Worm (Caenorhabditis elegans) whole organism, late embryonic: Measurements from ENCODE around the gene T16G12.9.

ENCODE experiments used
- Y22D7AL.16 ChIP-seq: sonication (generic microtip); optimal IDR thresholded peaks from 2 replicates; lab custom pipeline; 2016; ENCODE audit warnings: missing genetic modification characterization, missing compliant biosample characterization
- ama-1 ChIP-seq: fragments of 150-350 bp; optimal IDR thresholded peaks from 2 replicates; lab custom pipeline; 2014
- ceh-2 ChIP-seq: sonication (generic microtip); optimal IDR thresholded peaks from 2 replicates; lab custom pipeline; 2016; ENCODE audit warnings: missing genotype, missing genetic modification characterization, missing compliant biosample characterization
- ceh-9 ChIP-seq: sonication (generic microtip); optimal IDR thresholded peaks from 2 replicates; lab custom pipeline; 2016; ENCODE audit warnings: mild to moderate bottlenecking, missing genetic modification characterization, inconsistent platforms, missing compliant biosample characterization
- elt-4 ChIP-seq: sonication (generic microtip); optimal IDR thresholded peaks from 2 replicates; lab custom pipeline; 2016; ENCODE audit warnings: missing genetic modification characterization, missing compliant biosample characterization
- ets-4 ChIP-seq: sonication (generic microtip); optimal IDR thresholded peaks from 2 replicates; lab custom pipeline; 2016; ENCODE audit warnings: missing genetic modification characterization, missing compliant biosample characterization
- eyg-1 ChIP-seq: sonication (generic microtip); optimal IDR thresholded peaks from 2 replicates; lab custom pipeline; 2016; ENCODE audit warnings: missing genotype, missing genetic modification characterization, missing compliant biosample characterization
- fkh-10 ChIP-seq: fragments of 150-350 bp; optimal IDR thresholded peaks from 2 replicates; lab custom pipeline; 2014; ENCODE audit warnings: missing biosample characterization, missing genetic modification reagents, missing genetic modification characterization
- gmeb-2 ChIP-seq: sonication (generic microtip); optimal IDR thresholded peaks from 2 replicates; lab custom pipeline; 2016; ENCODE audit warnings: missing genetic modification characterization, inconsistent platforms, missing compliant biosample characterization
- nhr-11 ChIP-seq: fragments of 150-350 bp; optimal IDR thresholded peaks from 2 replicates; lab custom pipeline; 2014; ENCODE audit warnings: missing biosample characterization, missing genetic modification characterization
- pha-2 ChIP-seq: sonication (generic microtip); optimal IDR thresholded peaks from 2 replicates; lab custom pipeline; 2017; ENCODE audit warnings: mild to moderate bottlenecking, missing genetic modification characterization, missing compliant biosample characterization
- pros-1 ChIP-seq: fragments of 150-350 bp; optimal IDR thresholded peaks from 2 replicates; lab custom pipeline; 2014; ENCODE audit warnings: missing biosample characterization, missing genetic modification reagents, missing genetic modification characterization

- TF ChIP-seq gmeb-2 (tag; lab: Kevin White, UChicago): no peak
- no peak for TF ChIP-seq ceh-9 (tag; lab: Kevin White, UChicago)
- TF ChIP-seq elt-4 (tag; lab: Kevin White, UChicago): no peak
- no peak for TF ChIP-seq pros-1
- TF ChIP-seq fkh-10 (GFP tag; lab: Kevin White, UChicago): no peak
- TF ChIP-seq nhr-11 (tag; lab: Kevin White, UChicago): no peak
- no peak for TF ChIP-seq Y22D7AL.16
- TF ChIP-seq ama-1 (lab: Kevin White, UChicago): no peak
- TF ChIP-seq pha-2 (tag; lab: Kevin White, UChicago): no peak
- no peak for TF ChIP-seq ceh-2 (tag; lab: Kevin White, UChicago)
- no peak for TF ChIP-seq eyg-1 (tag; lab: Kevin White, UChicago)
- no peak for TF ChIP-seq ets-4 (tag; lab: Kevin White, UChicago)
These were observed 7.1 kb upstream of the T16G12.9 start, which contains the start of gene T16H12.13 for ce11 chrIII:10085103-10085502.
